Fruit fly (Drosophila melanogaster) whole organism, embryonic: Measurements from ENCODE around the gene Snx17.

ENCODE experiments used
- B-H1 ChIP-seq: fragments of 200-800 bp; sonication (Bioruptor generic); IDR thresholded peaks from 3 replicates; pipeline ENCODE4 v1.3.6; 2022; ENCODE audit warnings: missing biosample characterization, missing genetic modification characterization
- CG10147 ChIP-seq: fragments of 200-800 bp; sonication (Bioruptor generic); optimal IDR thresholded peaks from 2 replicates; lab custom pipeline; 2019; ENCODE audit warnings: missing biosample characterization, mild to moderate bottlenecking, missing genetic modification characterization, moderate library complexity
- CG11560 ChIP-seq: fragments of 200-800 bp; sonication (Bioruptor generic); IDR thresholded peaks from 3 replicates; pipeline ENCODE4 v1.3.6; 2022; ENCODE audit warnings: missing biosample characterization, missing genetic modification characterization
- CG11723 ChIP-seq: fragments of 200-800 bp; sonication (Bioruptor generic); optimal IDR thresholded peaks from 2 replicates; lab custom pipeline; 2017; ENCODE audit warnings: missing biosample characterization, mild to moderate bottlenecking, missing genetic modification characterization
- CG12219 ChIP-seq: fragments of 200-800 bp; sonication (Bioruptor generic); optimal IDR thresholded peaks from 3 replicates; lab custom pipeline; 2018; ENCODE audit warnings: missing biosample characterization, mild to moderate bottlenecking, missing genetic modification characterization
- CG13123 ChIP-seq: fragments of 200-800 bp; sonication (Bioruptor generic); optimal IDR thresholded peaks from 2 replicates; lab custom pipeline; 2016; ENCODE audit warnings: missing biosample characterization, missing genetic modification characterization
- CG13424 ChIP-seq: fragments of 200-800 bp; sonication (Bioruptor generic); optimal IDR thresholded peaks from 2 replicates; lab custom pipeline; 2019; ENCODE audit warnings: missing biosample characterization, mild to moderate bottlenecking, missing genetic modification characterization, moderate library complexity
- CG14965 ChIP-seq: fragments of 200-800 bp; sonication (Bioruptor generic); optimal IDR thresholded peaks from 2 replicates; lab custom pipeline; 2016; ENCODE audit warnings: missing biosample characterization, missing genetic modification characterization, borderline replicate concordance
- CG15011 ChIP-seq: fragments of 200-800 bp; sonication (Bioruptor generic); optimal IDR thresholded peaks from 3 replicates; lab custom pipeline; 2018; ENCODE audit warnings: missing biosample characterization, mild to moderate bottlenecking, missing genetic modification characterization
- CG1647 ChIP-seq: fragments of 200-800 bp; sonication (Bioruptor generic); optimal IDR thresholded peaks from 3 replicates; lab custom pipeline; 2016; ENCODE audit warnings: missing biosample characterization, missing genetic modification characterization
- CG16779 ChIP-seq: fragments of 200-800 bp; sonication (Bioruptor generic); IDR thresholded peaks from 2 replicates; pipeline ENCODE4 v1.3.6; 2022; ENCODE audit warnings: missing biosample characterization, missing genetic modification characterization
- CG16813 ChIP-seq: fragments of 200-800 bp; sonication (Bioruptor generic); IDR thresholded peaks from 3 replicates; pipeline ENCODE4 v1.3.6; 2022; ENCODE audit warnings: missing biosample characterization, missing genetic modification characterization; ENCODE audit not compliant: partially characterized antibody
- CG17328 ChIP-seq: fragments of 200-800 bp; sonication (Bioruptor generic); IDR thresholded peaks from 2 replicates; pipeline ENCODE4 v1.3.6; 2022; ENCODE audit warnings: missing biosample characterization, missing genetic modification characterization
- CG2712 ChIP-seq: fragments of 200-800 bp; optimal IDR thresholded peaks from 3 replicates; lab custom pipeline; 2019; ENCODE audit warnings: missing biosample characterization, mild to moderate bottlenecking, missing genetic modification characterization, moderate library complexity
- CG3281 ChIP-seq: fragments of 200-800 bp; sonication (Bioruptor generic); optimal IDR thresholded peaks from 3 replicates; lab custom pipeline; 2017; ENCODE audit warnings: missing biosample characterization, mild to moderate bottlenecking, missing genetic modification characterization
- CG42726 ChIP-seq: fragments of 200-800 bp; sonication (Bioruptor generic); IDR thresholded peaks from 2 replicates; pipeline ENCODE4 v1.3.6; 2022; ENCODE audit warnings: missing biosample characterization, missing genetic modification characterization; ENCODE audit not compliant: partially characterized antibody
- CG4820 ChIP-seq: fragments of 200-800 bp; sonication (Bioruptor generic); optimal IDR thresholded peaks from 3 replicates; lab custom pipeline; 2016; ENCODE audit warnings: missing biosample characterization, missing genetic modification characterization
- CG6765 ChIP-seq: fragments of 200-800 bp; sonication (Bioruptor generic); optimal IDR thresholded peaks from 3 replicates; lab custom pipeline; 2017; ENCODE audit warnings: missing biosample characterization, mild to moderate bottlenecking, missing genetic modification characterization
- CG8388 ChIP-seq: fragments of 200-800 bp; sonication (Bioruptor generic); optimal IDR thresholded peaks from 2 replicates; lab custom pipeline; 2019; ENCODE audit warnings: missing biosample characterization, mild to moderate bottlenecking, missing genetic modification characterization, moderate library complexity
- Dad ChIP-seq: fragments of 200-800 bp; sonication (Bioruptor generic); optimal IDR thresholded peaks from 3 replicates; lab custom pipeline; 2016; ENCODE audit warnings: missing biosample characterization, missing genetic modification characterization
- Drgx ChIP-seq: fragments of 200-800 bp; sonication (Bioruptor generic); IDR thresholded peaks from 2 replicates; pipeline ENCODE4 v1.3.6; 2022; ENCODE audit warnings: missing biosample characterization, missing genetic modification characterization
- E2f2 ChIP-seq: fragments of 200-800 bp; sonication (Bioruptor generic); IDR thresholded peaks from 2 replicates; pipeline ENCODE4 v1.3.6; 2022; ENCODE audit warnings: missing biosample characterization, missing genetic modification characterization
- Fer3 ChIP-seq: fragments of 200-800 bp; sonication (Bioruptor generic); optimal IDR thresholded peaks from 2 replicates; lab custom pipeline; 2018; ENCODE audit warnings: missing biosample characterization, mild to moderate bottlenecking, missing genetic modification characterization, moderate library complexity
- HmgZ ChIP-seq: fragments of 200-800 bp; sonication (Bioruptor generic); optimal IDR thresholded peaks from 2 replicates; lab custom pipeline; 2018; ENCODE audit warnings: missing biosample characterization, mild to moderate bottlenecking, missing genetic modification characterization
- Jarid2 ChIP-seq: fragments of 200-800 bp; sonication (Bioruptor generic); optimal IDR thresholded peaks from 3 replicates; lab custom pipeline; 2017; ENCODE audit warnings: mild to moderate bottlenecking, missing biosample characterization, missing genetic modification reagents, missing genetic modification characterization
- Lpt ChIP-seq: fragments of >200 bp; optimal IDR thresholded peaks from 2 replicates; lab custom pipeline; 2018; ENCODE audit warnings: missing biosample characterization, missing genetic modification characterization
- Max ChIP-seq: fragments of 200-800 bp; sonication (Bioruptor generic); optimal IDR thresholded peaks from 2 replicates; lab custom pipeline; 2016; ENCODE audit warnings: missing biosample characterization, mild to moderate bottlenecking, missing genetic modification characterization
- Mes4 ChIP-seq: fragments of 200-800 bp; sonication (Bioruptor generic); optimal IDR thresholded peaks from 2 replicates; lab custom pipeline; 2016; ENCODE audit warnings: missing biosample characterization, missing genetic modification characterization
- Opbp ChIP-seq: fragments of 200-800 bp; sonication (Bioruptor generic); IDR thresholded peaks from 3 replicates; pipeline ENCODE4 v1.3.6; 2022; ENCODE audit warnings: missing biosample characterization, missing genetic modification characterization; ENCODE audit not compliant: partially characterized antibody
- bsh ChIP-seq, 2 experiments: fragments of 200-800 bp; sonication (Bioruptor generic); optimal IDR thresholded peaks; 2 replicates each; lab custom pipeline; 2017 to 2018; ENCODE audit warnings: mild to moderate bottlenecking in 2 of 2, missing biosample characterization in 2 of 2, missing genetic modification characterization in 2 of 2, moderate library complexity in 1 of 2
- cas ChIP-seq: fragments of 200-800 bp; sonication (Bioruptor generic); IDR thresholded peaks from 2 replicates; pipeline ENCODE4 v1.3.6; 2022; ENCODE audit warnings: missing biosample characterization, missing genetic modification characterization
- disco-r ChIP-seq: fragments of 200-800 bp; sonication (Bioruptor generic); optimal IDR thresholded peaks from 2 replicates; lab custom pipeline; 2016; ENCODE audit warnings: missing biosample characterization, missing genetic modification characterization
- dmrt99B ChIP-seq: fragments of 200-800 bp; sonication (Bioruptor generic); optimal IDR thresholded peaks from 2 replicates; lab custom pipeline; 2018; ENCODE audit warnings: missing biosample characterization, mild to moderate bottlenecking, missing genetic modification characterization, moderate library complexity
- esg ChIP-seq: fragments of 200-800 bp; sonication (Bioruptor generic); conservative IDR thresholded peaks from 2 replicates; pipeline ENCODE4 v1.3.6; 2022; ENCODE audit warnings: missing biosample characterization, missing genetic modification characterization
- ewg ChIP-seq: fragments of 200-800 bp; sonication (Bioruptor generic); optimal IDR thresholded peaks from 3 replicates; lab custom pipeline; 2017; ENCODE audit warnings: mild to moderate bottlenecking, missing biosample characterization, missing genetic modification reagents, missing genetic modification characterization
- fd96Cb ChIP-seq: fragments of 200-800 bp; sonication (Bioruptor generic); optimal IDR thresholded peaks from 2 replicates; lab custom pipeline; 2018; ENCODE audit warnings: missing biosample characterization, mild to moderate bottlenecking, missing genetic modification characterization, moderate library complexity
- jing ChIP-seq: fragments of 200-800 bp; sonication (Bioruptor generic); optimal IDR thresholded peaks from 2 replicates; lab custom pipeline; 2018; ENCODE audit warnings: missing biosample characterization, mild to moderate bottlenecking, missing genetic modification characterization
- ken ChIP-seq: fragments of 200-800 bp; sonication (Bioruptor generic); IDR thresholded peaks from 3 replicates; pipeline ENCODE4 v1.3.6; 2022; ENCODE audit warnings: missing biosample characterization, missing genetic modification characterization
- lmd ChIP-seq: fragments of 200-800 bp; sonication (Bioruptor generic); IDR thresholded peaks from 2 replicates; pipeline ENCODE4 v1.3.6; 2022; ENCODE audit warnings: missing biosample characterization, missing genetic modification characterization
- pb ChIP-seq: fragments of 200-800 bp; sonication (Bioruptor generic); optimal IDR thresholded peaks from 3 replicates; lab custom pipeline; 2016; ENCODE audit warnings: missing biosample characterization, missing genetic modification characterization
- pho ChIP-seq: fragments of 200-800 bp; sonication (Bioruptor generic); optimal IDR thresholded peaks from 2 replicates; lab custom pipeline; 2016; ENCODE audit warnings: missing biosample characterization, missing genetic modification characterization
- prd ChIP-seq, 3 experiments: fragments of >200 bp in 2 of 3; fragments of 200-800 bp in 1 of 3; sonication (Bioruptor generic) in 1 of 3; optimal IDR thresholded peaks in 2 of 3; IDR thresholded peaks in 1 of 3; 2 replicates in 2 of 3; 3 replicates in 1 of 3; pipeline versions ENCODE4 v1.3.6 to Lab custom; 2017 to 2022; ENCODE audit warnings: missing biosample characterization in 1 of 3, missing genetic modification characterization in 1 of 3
- ranshi ChIP-seq: fragments of 200-800 bp; sonication (Bioruptor generic); IDR thresholded peaks from 2 replicates; pipeline ENCODE4 v1.3.6; 2022; ENCODE audit warnings: missing biosample characterization, missing genetic modification characterization
- sima ChIP-seq: fragments of 200-800 bp; sonication (Bioruptor generic); optimal IDR thresholded peaks from 2 replicates; lab custom pipeline; 2016; ENCODE audit warnings: missing biosample characterization, missing genetic modification characterization
- sob ChIP-seq: fragments of 200-800 bp; sonication (Bioruptor generic); IDR thresholded peaks from 2 replicates; pipeline ENCODE4 v1.3.6; 2022; ENCODE audit warnings: missing biosample characterization, missing genetic modification characterization
- sr ChIP-seq: fragments of 200-800 bp; sonication (Bioruptor generic); IDR thresholded peaks from 3 replicates; pipeline ENCODE4 v1.3.6; 2022; ENCODE audit warnings: missing biosample characterization, missing genetic modification characterization
- stwl ChIP-seq: fragments of 200-800 bp; sonication (Bioruptor generic); optimal IDR thresholded peaks from 3 replicates; lab custom pipeline; 2018; ENCODE audit warnings: missing biosample characterization, mild to moderate bottlenecking, missing genetic modification characterization, moderate library complexity
- tin ChIP-seq: fragments of 200-800 bp; sonication (Bioruptor generic); optimal IDR thresholded peaks from 3 replicates; lab custom pipeline; 2016; ENCODE audit warnings: missing biosample characterization, missing genetic modification characterization
- yki ChIP-seq: fragments of >200 bp; optimal IDR thresholded peaks from 3 replicates; lab custom pipeline; 2018
- zen2 ChIP-seq: fragments of 200-800 bp; sonication (Bioruptor generic); IDR thresholded peaks from 3 replicates; pipeline ENCODE4 v1.3.6; 2022; ENCODE audit warnings: missing biosample characterization, missing genetic modification characterization; ENCODE audit not compliant: partially characterized antibody

The Snx17 gene

dm6 chr2L:10200847-10201246 lies 5.9 kb downstream of the Snx17 start, which contains the start of the genes Ripalpha and RpL7 (continued):
- TF ChIP-seq Fer3 (tag; lab: Kevin White, UChicago) (peak; percentile 97), ewg (GFP tag; lab: Kevin White, UChicago) (peak; percentile 98), Drgx (GFP tag; lab: Robert Waterston, UW) (peak; percentile 84), CG6765 (GFP tag; lab: Kevin White, UChicago) (peak; percentile 100), CG16813 (GFP tag; lab: Robert Waterston, UW) (peak; percentile 94), sr (GFP tag; lab: Robert Waterston, UW) (peak; percentile 98), pho (GFP tag; lab: Kevin White, UChicago) (peak; percentile 98), bsh (GFP tag; optimal IDR thresholded peaks at IDR 0.05; lab: Kevin White, UChicago) (peak in 1 of 2 experiments; percentile 93), CG8388 (GFP tag; lab: Kevin White, UChicago) (peak; percentile 92), fd96Cb (tag; lab: Kevin White, UChicago) (peak; percentile 78), cas (GFP tag; lab: Robert Waterston, UW) (peak; percentile 93), Opbp (GFP tag; lab: Robert Waterston, UW) (peak; percentile 98), Dad (GFP tag; lab: Kevin White, UChicago) (peak; percentile 99), ken (GFP tag; lab: Robert Waterston, UW) (peak; percentile 98), B-H1 (GFP tag; lab: Robert Waterston, UW) (peak; percentile 89), CG17328 (GFP tag; lab: Robert Waterston, UW) (peak; percentile 98), CG2712 (tag; lab: Kevin White, UChicago) (peak; percentile 92), yki (lab: Kevin White, UChicago) (no peak), sob (GFP tag; lab: Robert Waterston, UW) (peak; percentile 99), esg (GFP tag; lab: Robert Waterston, UW) (peak; percentile 63), sima (GFP tag; lab: Kevin White, UChicago) (peak; percentile 96), CG12219 (GFP tag; lab: Kevin White, UChicago) (peak; percentile 95), CG42726 (GFP tag; lab: Robert Waterston, UW) (peak; percentile 99), CG4820 (GFP tag; lab: Kevin White, UChicago) (peak; percentile 94), dmrt99B (tag; lab: Kevin White, UChicago) (peak; percentile 84), CG13123 (GFP tag; lab: Kevin White, UChicago) (peak; percentile 97), Max (GFP tag; lab: Kevin White, UChicago) (peak; percentile 99), E2f2 (peak; percentile 89), pb (GFP tag; lab: Kevin White, UChicago) (peak; percentile 97), CG14965 (peak; percentile 92), Jarid2 (GFP tag; lab: Kevin White, UChicago) (peak; percentile 93), tin (peak; percentile 92), CG11560 (peak; percentile 73; the same call in 2 of the 3 replicates), zen2 (GFP tag; lab: Robert Waterston, UW) (peak; percentile 71), HmgZ (tag; lab: Kevin White, UChicago) (peak; percentile 98), Mes4 (GFP tag; lab: Kevin White, UChicago) (peak; percentile 100), prd (optimal IDR thresholded peaks at IDR 0.05; lab: Kevin White, UChicago) (no peak), prd (GFP tag; IDR thresholded peaks at IDR 0.05; lab: Robert Waterston, UW) (peak; percentile 91), lmd (peak; percentile 93), CG15011 (GFP tag; lab: Kevin White, UChicago) (peak; percentile 96), stwl (tag; lab: Kevin White, UChicago) (peak; percentile 98), CG10147 (GFP tag; lab: Kevin White, UChicago) (peak; percentile 89), Lpt (no peak), CG11723 (peak; percentile 98), ranshi (GFP tag; lab: Robert Waterston, UW) (peak; percentile 97), CG1647 (GFP tag; lab: Kevin White, UChicago) (peak; percentile 98), CG13424 (tag; lab: Kevin White, UChicago) (peak; percentile 87), disco-r (GFP tag; lab: Kevin White, UChicago) (peak; percentile 98), CG3281 (GFP tag; lab: Kevin White, UChicago) (peak; percentile 98), CG16779 (GFP tag; lab: Robert Waterston, UW) (peak; percentile 97), jing (GFP tag; lab: Kevin White, UChicago) (peak; percentile 88)
